Worm (Caenorhabditis elegans) whole organism, young adult: Measurements from ENCODE around the gene nspf-3.

Experiments used
- C17E4.6 ChIP-seq: fragments of 200-800 bp; sonication (Bioruptor generic); IDR thresholded peaks from 2 replicates; pipeline ENCODE4 v1.3.6; 2022; ENCODE audit warnings: missing genetic modification reagents, missing genetic modification characterization, missing compliant biosample characterization
- F57C9.4 ChIP-seq: sonication (generic microtip); optimal IDR thresholded peaks from 2 replicates; lab custom pipeline; 2017; ENCODE audit warnings: mild to moderate bottlenecking, missing genetic modification characterization, missing compliant biosample characterization
- Y56A3A.18 ChIP-seq: fragments of 200-800 bp; sonication (Bioruptor generic); IDR thresholded peaks from 2 replicates; pipeline ENCODE4 v1.3.6; 2022; ENCODE audit warnings: missing genetic modification reagents, missing genetic modification characterization, missing compliant biosample characterization
- ZK185.1 ChIP-seq: sonication (generic microtip); optimal IDR thresholded peaks from 2 replicates; lab custom pipeline; 2016; ENCODE audit warnings: mild to moderate bottlenecking, missing genetic modification characterization, missing compliant biosample characterization; ENCODE audit not compliant: poor library complexity, severe bottlenecking
- attf-6 ChIP-seq: fragments of 200-800 bp; sonication (Bioruptor generic); IDR thresholded peaks from 2 replicates; pipeline ENCODE4 v1.3.6; 2022; ENCODE audit warnings: missing genetic modification reagents, missing genetic modification characterization, missing compliant biosample characterization
- efl-1 ChIP-seq: fragments of 150-350 bp; optimal IDR thresholded peaks from 2 replicates; lab custom pipeline; 2014; ENCODE audit warnings: missing biosample characterization, missing genetic modification reagents, missing genetic modification characterization
- hmg-20 ChIP-seq: fragments of 200-800 bp; sonication (Bioruptor generic); IDR thresholded peaks from 2 replicates; pipeline ENCODE4 v1.3.6; 2022; ENCODE audit warnings: missing genetic modification reagents, missing genetic modification characterization, missing compliant biosample characterization
- let-526 ChIP-seq: fragments of 200-800 bp; sonication (Bioruptor generic); IDR thresholded peaks from 2 replicates; pipeline ENCODE4 v1.3.6; 2022; ENCODE audit warnings: missing genetic modification reagents, missing genetic modification characterization, missing compliant biosample characterization
- nfya-1 ChIP-seq: sonication (generic microtip); optimal IDR thresholded peaks from 2 replicates; lab custom pipeline; 2017; ENCODE audit warnings: antibody characterized with exemption, missing compliant biosample characterization, missing genetic modification characterization, borderline replicate concordance; ENCODE audit not compliant: insufficient read depth
- nhr-120 ChIP-seq: fragments of 200-800 bp; sonication (Bioruptor generic); IDR thresholded peaks from 2 replicates; pipeline ENCODE4 v1.3.6; 2022; ENCODE audit warnings: missing genetic modification characterization, missing compliant biosample characterization
- snpc-4 ChIP-seq, 5 experiments: fragments of 150-350 bp in 1 of 5; sonication (generic microtip) in 4 of 5; optimal IDR thresholded peaks; 2 replicates each; lab custom pipeline; 2014 to 2018; ENCODE audit warnings: missing genetic modification characterization in 5 of 5, missing biosample characterization in 3 of 5, antibody characterized with exemption in 2 of 5, mild to moderate bottlenecking in 2 of 5, missing compliant biosample characterization in 2 of 5, missing genotype in 2 of 5, moderate library complexity in 2 of 5, missing genetic modification reagents in 1 of 5
- tbx-9 ChIP-seq: sonication (generic microtip); optimal IDR thresholded peaks from 2 replicates; lab custom pipeline; 2016; ENCODE audit warnings: borderline replicate concordance, missing genetic modification characterization, inconsistent platforms, missing compliant biosample characterization
- unc-62 ChIP-seq: fragments of 150-350 bp; optimal IDR thresholded peaks from 2 replicates; lab custom pipeline; 2014; ENCODE audit warnings: missing biosample characterization, missing genetic modification reagents, missing genetic modification characterization

DNA sequence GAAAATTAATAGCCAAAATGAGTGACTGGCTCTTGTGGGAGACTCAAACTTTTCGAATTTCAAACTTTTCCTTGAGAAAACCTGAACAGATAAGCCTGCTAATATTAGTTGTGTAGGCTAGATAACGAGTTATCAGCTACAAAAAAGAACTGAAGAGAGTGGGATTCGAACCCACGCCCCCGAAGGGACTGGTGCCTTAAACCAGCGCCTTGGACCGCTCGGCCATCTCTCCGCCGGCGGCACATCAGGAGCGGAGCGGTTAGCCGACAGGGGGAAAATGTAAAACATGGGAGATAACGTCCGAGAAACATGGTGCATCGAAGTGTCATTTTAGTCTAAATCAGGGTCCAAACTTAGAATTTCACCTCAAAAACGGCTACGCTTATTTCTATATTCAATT, 45.7 kb upstream of the nspf-3 start:
- no peak for TF ChIP-seq ZK185.1 (tag; lab: Kevin White, UChicago)
- TF ChIP-seq F57C9.4 (tag; lab: Kevin White, UChicago): no peak
- TF ChIP-seq Y56A3A.18 (GFP tag; lab: Robert Waterston, UW): peak; percentile 39; the same call in 1 of the 2 replicates
- TF ChIP-seq attf-6 (GFP tag; lab: Robert Waterston, UW): no peak
- TF ChIP-seq nfya-1 (tag; lab: Kevin White, UChicago): no peak
- TF ChIP-seq let-526: no peak
- no peak for TF ChIP-seq tbx-9 (tag; lab: Kevin White, UChicago)
- TF ChIP-seq efl-1: no peak
- no peak for TF ChIP-seq C17E4.6
- TF ChIP-seq hmg-20: peak; percentile 46; the same call in 1 of the 2 replicates
- TF ChIP-seq snpc-4 (GFP tag; optimal IDR thresholded peaks at IDR 0.05; lab: Kevin White, UChicago): no peak
- peak in 2 of 4 experiments; percentile 2 to 20 for TF ChIP-seq snpc-4 (tag; optimal IDR thresholded peaks at IDR 0.05; lab: Kevin White, UChicago)
- no peak for TF ChIP-seq nhr-120 (GFP tag; lab: Robert Waterston, UW)
- TF ChIP-seq unc-62 (GFP tag; lab: Kevin White, UChicago): no peak
